Worm (Caenorhabditis elegans): Measurements from ENCODE around the gene F38E1.3.
"Not testable (repeated sequence)": the region's sequence is repeated elsewhere in the genome, so short reads cannot be mapped to it uniquely, and the experiment has no call there.

F38E1.3 gene

ce11 chrV:8375849-8376248 is at the start of gene F38E1.3:
TSS of gene F38E1.3 (plus strand) at chrV:8376149.
- TF ChIP-seq dao-5 (tag; optimal IDR thresholded peaks at IDR 0.05): no peak
- TF ChIP-seq W03F9.2 (tag; optimal IDR thresholded peaks at IDR 0.05): no peak
- no peak for TF ChIP-seq him-1 (tag; optimal IDR thresholded peaks at IDR 0.05)

- no peak for TF ChIP-seq W03F9.2 (tag; optimal IDR thresholded peaks at IDR 0.05)
Measured at ce11 chrV:8327080-8327479, 48.9 kb upstream of the F38E1.3 start.

ce11 chrV:8334360-8334759 is 41.6 kb upstream of the F38E1.3 start, which contains the start of gene tmd-2:
TSS of gene tmd-2 (plus strand) at chrV:8334660.
- TF ChIP-seq dao-5 (tag; optimal IDR thresholded peaks at IDR 0.05) (no peak), W03F9.2 (tag; optimal IDR thresholded peaks at IDR 0.05) (no peak), him-1 (tag; optimal IDR thresholded peaks at IDR 0.05) (no peak)

ce11 chrV:8335620-8336019 is 40.3 kb upstream of the F38E1.3 start:
- TF ChIP-seq him-1 (tag; optimal IDR thresholded peaks at IDR 0.05): no peak

ce11 chrV:8340924-8341323 is 35.0 kb upstream of the F38E1.3 start, which contains the start of gene C08D8.7:
TSS of gene C08D8.7 (plus strand) at chrV:8341224.
- TF ChIP-seq dao-5, W03F9.2, him-1 (tag; optimal IDR thresholded peaks at IDR 0.05): not testable (repeated sequence)

- no peak for TF ChIP-seq W03F9.2 (tag; optimal IDR thresholded peaks at IDR 0.05)
- TF ChIP-seq dao-5 (tag; optimal IDR thresholded peaks at IDR 0.05): no peak
- TF ChIP-seq him-1 (tag; optimal IDR thresholded peaks at IDR 0.05): no peak
Measured at ce11 chrV:8342416-8342815, 33.5 kb upstream of the F38E1.3 start.

ce11 chrV:8345436-8345835 is 30.5 kb upstream of the F38E1.3 start, which contains the start of gene C08D8.1:
TSS of gene C08D8.1 (plus strand) at chrV:8345759.
- no peak for TF ChIP-seq dao-5 (tag; optimal IDR thresholded peaks at IDR 0.05)
- no peak for TF ChIP-seq him-1 (tag; optimal IDR thresholded peaks at IDR 0.05)

ce11 chrV:8348959-8349389 is 27.0 kb upstream of the F38E1.3 start:
- TF ChIP-seq him-1 (tag; optimal IDR thresholded peaks at IDR 0.05) (peak; percentile 50), W03F9.2 (tag; optimal IDR thresholded peaks at IDR 0.05) (peak; percentile 67), dao-5 (tag; optimal IDR thresholded peaks at IDR 0.05) (no peak)

- no peak for TF ChIP-seq him-1 (tag; optimal IDR thresholded peaks at IDR 0.05)
- no peak for TF ChIP-seq dao-5 (tag; optimal IDR thresholded peaks at IDR 0.05)
- no peak for TF ChIP-seq W03F9.2 (tag; optimal IDR thresholded peaks at IDR 0.05)
Measured at ce11 chrV:8349950-8350349, 26.0 kb upstream of the F38E1.3 start.

- TF ChIP-seq him-1 (tag; optimal IDR thresholded peaks at IDR 0.05): no peak
- no peak for TF ChIP-seq W03F9.2 (tag; optimal IDR thresholded peaks at IDR 0.05)
- no peak for TF ChIP-seq dao-5 (tag; optimal IDR thresholded peaks at IDR 0.05)
Measured at ce11 chrV:8351371-8351770, 24.6 kb upstream of the F38E1.3 start, which contains the start of gene srsx-22. TSS of gene srsx-22 (plus strand) at chrV:8351671.

ce11 chrV:8355435-8356212 is 20.3 kb upstream of the F38E1.3 start, which contains the start of gene mom-2:
TSS of gene mom-2 (plus strand) at chrV:8355988.
- TF ChIP-seq W03F9.2 (tag; optimal IDR thresholded peaks at IDR 0.05): no peak
- TF ChIP-seq dao-5 (tag; optimal IDR thresholded peaks at IDR 0.05): no peak

- TF ChIP-seq dao-5 (tag; optimal IDR thresholded peaks at IDR 0.05): no peak
- no peak for TF ChIP-seq him-1 (tag; optimal IDR thresholded peaks at IDR 0.05)
- TF ChIP-seq W03F9.2 (tag; optimal IDR thresholded peaks at IDR 0.05): no peak
Measured at ce11 chrV:8357756-8358155, 18.2 kb upstream of the F38E1.3 start.

ce11 chrV:8358702-8359101 is 17.2 kb upstream of the F38E1.3 start:
- no peak for TF ChIP-seq him-1 (tag; optimal IDR thresholded peaks at IDR 0.05)
- TF ChIP-seq dao-5 (tag; optimal IDR thresholded peaks at IDR 0.05): no peak
- no peak for TF ChIP-seq W03F9.2 (tag; optimal IDR thresholded peaks at IDR 0.05)

- no peak for TF ChIP-seq dao-5 (tag; optimal IDR thresholded peaks at IDR 0.05)
- TF ChIP-seq W03F9.2 (tag; optimal IDR thresholded peaks at IDR 0.05): peak; percentile 83
Measured at ce11 chrV:8359113-8359564, 16.8 kb upstream of the F38E1.3 start, which contains the start of gene mpdu-1. TSS of gene mpdu-1 (minus strand) at chrV:8359163.

- no peak for TF ChIP-seq him-1 (tag; optimal IDR thresholded peaks at IDR 0.05)
- TF ChIP-seq W03F9.2 (tag; optimal IDR thresholded peaks at IDR 0.05): no peak
- no peak for TF ChIP-seq dao-5 (tag; optimal IDR thresholded peaks at IDR 0.05)
Measured at ce11 chrV:8359792-8360191, 16.2 kb upstream of the F38E1.3 start, which contains the start of gene F38E1.6. TSS of gene F38E1.6 (plus strand) at chrV:8360092.
